Worm (Caenorhabditis elegans) whole organism, L1 larva: ENCODE data around the gene ZK1290.14.

Experiments used
- C16A3.4 ChIP-seq: fragments of 150-350 bp; optimal IDR thresholded peaks from 2 replicates; lab custom pipeline; 2014; ENCODE audit warnings: missing biosample characterization, missing genetic modification characterization
- alr-1 ChIP-seq: fragments of 200-800 bp; sonication (Bioruptor generic); optimal IDR thresholded peaks from 2 replicates; lab custom pipeline; 2018; ENCODE audit warnings: borderline replicate concordance, mild to moderate bottlenecking, missing genetic modification characterization, missing compliant biosample characterization
- ama-1 ChIP-seq: fragments of 150-350 bp; optimal IDR thresholded peaks from 2 replicates; lab custom pipeline; 2014
- ceh-63 ChIP-seq: fragments of 200-800 bp; sonication (Bioruptor generic); optimal IDR thresholded peaks from 2 replicates; lab custom pipeline; 2018; ENCODE audit warnings: mild to moderate bottlenecking, missing genetic modification characterization, missing compliant biosample characterization
- ceh-8 ChIP-seq: fragments of 200-800 bp; sonication (Bioruptor generic); optimal IDR thresholded peaks from 2 replicates; lab custom pipeline; 2018; ENCODE audit warnings: mild to moderate bottlenecking, missing genetic modification characterization, moderate library complexity, missing compliant biosample characterization
- ces-1 ChIP-seq: fragments of 150-350 bp; optimal IDR thresholded peaks from 2 replicates; lab custom pipeline; 2014; ENCODE audit warnings: missing biosample characterization, missing genetic modification reagents, missing genetic modification characterization
- elt-2 ChIP-seq: sonication (generic microtip); optimal IDR thresholded peaks from 2 replicates; lab custom pipeline; 2016; ENCODE audit warnings: missing genetic modification characterization, mild to moderate bottlenecking, inconsistent platforms, missing compliant biosample characterization, missing genetic modification reagents
- ets-5 ChIP-seq: fragments of 200-800 bp; sonication (Bioruptor generic); IDR thresholded peaks from 2 replicates; pipeline ENCODE4 v1.3.6; 2022; ENCODE audit warnings: missing genetic modification characterization, missing compliant biosample characterization
- hpl-2 ChIP-seq: fragments of 150-350 bp; optimal IDR thresholded peaks from 2 replicates; lab custom pipeline; 2014; ENCODE audit warnings: missing biosample characterization, missing genetic modification reagents, missing genetic modification characterization
- lin-35 ChIP-seq, 2 experiments: fragments of 150-350 bp; optimal IDR thresholded peaks; 2 replicates each; lab custom pipeline; 2014; ENCODE audit warnings: missing biosample characterization in 2 of 2, missing genetic modification characterization in 2 of 2, missing genetic modification reagents in 2 of 2
- nhr-11 ChIP-seq: fragments of 150-350 bp; optimal IDR thresholded peaks from 2 replicates; lab custom pipeline; 2014; ENCODE audit warnings: missing biosample characterization, missing genetic modification characterization
- nhr-19 ChIP-seq: fragments of 200-800 bp; sonication (Bioruptor generic); conservative IDR thresholded peaks from 2 replicates; pipeline ENCODE4 v1.3.6; 2022; ENCODE audit warnings: missing genetic modification characterization, missing compliant biosample characterization
- nhr-47 ChIP-seq: sonication (generic microtip); optimal IDR thresholded peaks from 2 replicates; lab custom pipeline; 2016; ENCODE audit warnings: mild to moderate bottlenecking, missing genetic modification characterization, moderate library complexity, missing compliant biosample characterization
- nhr-84 ChIP-seq: sonication (generic microtip); optimal IDR thresholded peaks from 2 replicates; lab custom pipeline; 2017; ENCODE audit warnings: missing biosample characterization, missing genetic modification characterization
- swsn-7 ChIP-seq: sonication (generic microtip); optimal IDR thresholded peaks from 2 replicates; lab custom pipeline; 2016; ENCODE audit warnings: missing genetic modification characterization, missing compliant biosample characterization

The ZK1290.14 gene

ce11 chrII:7505005-7505404 is 50.4 kb downstream of the ZK1290.14 start, which contains the start of gene C28F5.1:
Gene C28F5.1, plus strand, starts transcription at chrII:7505305.
- no peak for TF ChIP-seq ceh-63 (GFP tag; lab: Kevin White, UChicago)
- TF ChIP-seq nhr-47, result no peak
- TF ChIP-seq ets-5 (GFP tag; lab: Robert Waterston, UW), result no peak
- no peak for TF ChIP-seq alr-1 (tag; lab: Kevin White, UChicago)
- TF ChIP-seq nhr-19 (GFP tag; lab: Robert Waterston, UW), result no peak
- no peak for TF ChIP-seq nhr-11
- TF ChIP-seq ceh-8 (GFP tag; lab: Kevin White, UChicago), result no peak
- TF ChIP-seq C16A3.4 (tag; lab: Kevin White, UChicago), result no peak
- no peak for TF ChIP-seq nhr-84 (tag; lab: Kevin White, UChicago)
- TF ChIP-seq elt-2 (tag; lab: Kevin White, UChicago), result no peak
- no peak for TF ChIP-seq hpl-2 (GFP tag; lab: Kevin White, UChicago)
- TF ChIP-seq ama-1, result no peak
- no peak for TF ChIP-seq lin-35 (GFP tag; optimal IDR thresholded peaks at IDR 0.05; lab: Kevin White, UChicago)
- TF ChIP-seq swsn-7 (tag; lab: Kevin White, UChicago), result no peak
- TF ChIP-seq ces-1 (GFP tag; lab: Kevin White, UChicago), result no peak
- TF ChIP-seq, all 84 proteins: peak for 0
